Worm (Caenorhabditis elegans): ENCODE results near the gene cyp-35C1.

DNA sequence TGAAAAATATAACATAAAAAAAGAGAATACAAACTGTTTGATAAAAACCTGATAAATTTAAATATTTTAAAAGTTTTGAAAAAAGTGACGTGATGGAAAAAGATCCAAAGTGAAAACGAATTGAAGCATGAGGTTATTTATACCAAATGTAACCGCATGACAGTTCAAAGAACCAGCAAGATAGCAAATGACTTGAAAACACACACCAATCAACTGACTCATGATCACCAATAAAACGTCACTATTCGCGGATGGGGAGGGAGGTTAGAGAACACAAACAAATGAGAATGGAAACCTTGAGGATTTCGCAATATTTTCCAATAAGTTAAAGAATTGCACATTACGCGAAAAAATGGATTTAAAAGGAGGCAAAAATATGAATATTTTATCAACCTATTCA, 11.1 kb upstream of the cyp-35C1 start, which contains the start of gene C06B3.7:
- TF ChIP-seq aha-1 (tag) (peak; percentile 99), fkh-10 (GFP tag; optimal IDR thresholded peaks at IDR 0.05) (no peak), ceh-82 (tag; optimal IDR thresholded peaks at IDR 0.05) (no peak), jun-1 (tag; optimal IDR thresholded peaks at IDR 0.05) (no peak)

Measured in whole organism, L4 larva.